Worm (Caenorhabditis elegans) whole organism, L3 larva: ENCODE measurements around the gene F14F7.5.

Source experiments
- ceh-28 ChIP-seq: fragments of 150-350 bp; optimal IDR thresholded peaks from 2 replicates; lab custom pipeline; 2014; ENCODE audit warnings: missing biosample characterization, missing genetic modification reagents, missing genetic modification characterization
- jun-1 ChIP-seq: fragments of 150-350 bp; optimal IDR thresholded peaks from 2 replicates; lab custom pipeline; 2014; ENCODE audit warnings: missing biosample characterization, missing genetic modification reagents, missing genetic modification characterization
- nhr-25 ChIP-seq: sonication (generic microtip); optimal IDR thresholded peaks from 2 replicates; lab custom pipeline; 2017; ENCODE audit warnings: missing biosample characterization, missing genetic modification characterization
- nhr-28 ChIP-seq: fragments of 150-350 bp; optimal IDR thresholded peaks from 2 replicates; lab custom pipeline; 2014; ENCODE audit warnings: missing biosample characterization, missing genetic modification characterization
- unc-62 ChIP-seq: fragments of 150-350 bp; sonication (generic microtip); optimal IDR thresholded peaks from 4 replicates; lab custom pipeline; 2014; ENCODE audit warnings: missing biosample characterization, missing genetic modification reagents, missing genetic modification characterization
- zag-1 ChIP-seq: fragments of 150-350 bp; optimal IDR thresholded peaks from 2 replicates; lab custom pipeline; 2014; ENCODE audit warnings: missing biosample characterization, missing genetic modification characterization

ce11 chrIII:13058140-13058539, 26.3 kb downstream of the F14F7.5 start:
- no peak for TF ChIP-seq jun-1 (tag; lab: Kevin White, UChicago)
- no peak for TF ChIP-seq unc-62 (GFP tag; lab: Kevin White, UChicago)
- no peak for TF ChIP-seq nhr-28 (tag; lab: Kevin White, UChicago)
- TF ChIP-seq zag-1, result no peak
- no peak for TF ChIP-seq nhr-25
- TF ChIP-seq ceh-28 (tag; lab: Kevin White, UChicago), result no peak
